Worm (Caenorhabditis elegans) whole organism, L3 larva: ENCODE measurements around the gene znf-622.

Experiments
- R02D3.7 ChIP-seq: fragments of 150-350 bp; optimal IDR thresholded peaks from 2 replicates; lab custom pipeline; 2014; ENCODE audit warnings: missing biosample characterization, missing genetic modification characterization
- ZK546.5 ChIP-seq: sonication (generic microtip); optimal IDR thresholded peaks from 2 replicates; lab custom pipeline; 2017; ENCODE audit warnings: missing biosample characterization, missing genetic modification characterization
- ceh-16 ChIP-seq: sonication (generic microtip); optimal IDR thresholded peaks from 2 replicates; lab custom pipeline; 2017; ENCODE audit warnings: missing biosample characterization, missing genetic modification characterization
- ceh-28 ChIP-seq: fragments of 150-350 bp; optimal IDR thresholded peaks from 2 replicates; lab custom pipeline; 2014; ENCODE audit warnings: missing biosample characterization, missing genetic modification reagents, missing genetic modification characterization
- ceh-9 ChIP-seq: sonication (generic microtip); optimal IDR thresholded peaks from 2 replicates; lab custom pipeline; 2018; ENCODE audit warnings: missing biosample characterization, missing genetic modification characterization
- daf-12 ChIP-seq: fragments of 150-350 bp; optimal IDR thresholded peaks from 2 replicates; lab custom pipeline; 2014; ENCODE audit warnings: missing biosample characterization, missing genetic modification reagents, missing genetic modification characterization
- egl-5 ChIP-seq: fragments of 150-350 bp; optimal IDR thresholded peaks from 2 replicates; lab custom pipeline; 2017; ENCODE audit warnings: missing biosample characterization, missing genetic modification reagents, missing genetic modification characterization, inconsistent platforms
- elt-1 ChIP-seq: fragments of 150-350 bp; optimal IDR thresholded peaks from 2 replicates; lab custom pipeline; 2014; ENCODE audit warnings: missing biosample characterization, missing genetic modification characterization
- elt-3 ChIP-seq, 3 experiments: fragments of 150-350 bp in 1 of 3; sonication (generic microtip) in 2 of 3; optimal IDR thresholded peaks; 2 replicates in 2 of 3; 4 replicates in 1 of 3; lab custom pipeline; 2014 to 2017; ENCODE audit warnings: missing biosample characterization in 3 of 3, missing genetic modification characterization in 3 of 3
- eor-1 ChIP-seq, 2 experiments: fragments of 150-350 bp; optimal IDR thresholded peaks; 2 replicates each; lab custom pipeline; 2014 to 2018; ENCODE audit warnings: missing biosample characterization in 2 of 2, missing genetic modification characterization in 2 of 2
- fkh-10 ChIP-seq: sonication (generic microtip); optimal IDR thresholded peaks from 2 replicates; lab custom pipeline; 2017; ENCODE audit warnings: missing biosample characterization, missing genetic modification reagents, missing genetic modification characterization
- fkh-2 ChIP-seq: fragments of 150-350 bp; optimal IDR thresholded peaks from 2 replicates; lab custom pipeline; 2014; ENCODE audit warnings: missing biosample characterization, missing genetic modification reagents, missing genetic modification characterization
- fos-1 ChIP-seq: fragments of 150-350 bp; optimal IDR thresholded peaks from 2 replicates; lab custom pipeline; 2014; ENCODE audit warnings: missing biosample characterization, missing genetic modification characterization
- hmg-11 ChIP-seq: sonication (generic microtip); optimal IDR thresholded peaks from 2 replicates; lab custom pipeline; 2016; ENCODE audit warnings: missing genetic modification characterization, missing compliant biosample characterization
- jun-1 ChIP-seq: fragments of 150-350 bp; optimal IDR thresholded peaks from 2 replicates; lab custom pipeline; 2014; ENCODE audit warnings: missing biosample characterization, missing genetic modification reagents, missing genetic modification characterization
- lin-15B ChIP-seq: fragments of 150-350 bp; optimal IDR thresholded peaks from 2 replicates; lab custom pipeline; 2014; ENCODE audit warnings: missing biosample characterization, missing genetic modification characterization
- lin-39 ChIP-seq: fragments of 150-350 bp; optimal IDR thresholded peaks from 2 replicates; lab custom pipeline; 2018; ENCODE audit warnings: missing biosample characterization, missing genetic modification reagents, missing genetic modification characterization
- lsy-12 ChIP-seq: sonication (generic microtip); optimal IDR thresholded peaks from 2 replicates; lab custom pipeline; 2016; ENCODE audit warnings: mild to moderate bottlenecking, missing genetic modification characterization, missing compliant biosample characterization
- mdl-1 ChIP-seq: fragments of 150-350 bp; optimal IDR thresholded peaks from 2 replicates; lab custom pipeline; 2014; ENCODE audit warnings: missing biosample characterization, missing genetic modification characterization
- mml-1 ChIP-seq: fragments of 150-350 bp; sonication (generic microtip); optimal IDR thresholded peaks from 3 replicates; lab custom pipeline; 2014; ENCODE audit warnings: missing biosample characterization, missing genetic modification characterization
- nfya-1 ChIP-seq: sonication (generic microtip); optimal IDR thresholded peaks from 2 replicates; lab custom pipeline; 2017; ENCODE audit warnings: missing genetic modification characterization, mild to moderate bottlenecking, missing compliant biosample characterization, antibody characterized with exemption, moderate library complexity; ENCODE audit not compliant: insufficient read depth
- nhr-11 ChIP-seq: fragments of 150-350 bp; optimal IDR thresholded peaks from 2 replicates; lab custom pipeline; 2014; ENCODE audit warnings: missing biosample characterization, missing genetic modification characterization
- nhr-12 ChIP-seq: fragments of 150-350 bp; optimal IDR thresholded peaks from 2 replicates; lab custom pipeline; 2014; ENCODE audit warnings: missing biosample characterization, missing genetic modification characterization
- nhr-23 ChIP-seq: fragments of 150-350 bp; optimal IDR thresholded peaks from 2 replicates; lab custom pipeline; 2014; ENCODE audit warnings: missing biosample characterization, missing genetic modification reagents, missing genetic modification characterization
- nhr-237 ChIP-seq: fragments of 150-350 bp; optimal IDR thresholded peaks from 2 replicates; lab custom pipeline; 2014; ENCODE audit warnings: missing biosample characterization, missing genetic modification characterization
- nhr-28 ChIP-seq: fragments of 150-350 bp; optimal IDR thresholded peaks from 2 replicates; lab custom pipeline; 2014; ENCODE audit warnings: missing biosample characterization, missing genetic modification characterization
- nhr-67 ChIP-seq: fragments of 150-350 bp; optimal IDR thresholded peaks from 2 replicates; lab custom pipeline; 2014; ENCODE audit warnings: missing biosample characterization, missing genetic modification characterization
- nhr-76 ChIP-seq: fragments of 150-350 bp; sonication (generic microtip); optimal IDR thresholded peaks from 5 replicates; lab custom pipeline; 2014; ENCODE audit warnings: missing biosample characterization, missing genetic modification characterization
- nhr-77 ChIP-seq: fragments of 150-350 bp; optimal IDR thresholded peaks from 2 replicates; lab custom pipeline; 2014; ENCODE audit warnings: missing biosample characterization, missing genetic modification characterization
- pha-4 ChIP-seq: fragments of 150-350 bp; optimal IDR thresholded peaks from 2 replicates; lab custom pipeline; 2014; ENCODE audit warnings: missing biosample characterization, missing genetic modification reagents, missing genetic modification characterization
- pqm-1 ChIP-seq: fragments of 150-350 bp; optimal IDR thresholded peaks from 2 replicates; lab custom pipeline; 2017; ENCODE audit warnings: missing biosample characterization, missing genetic modification characterization, inconsistent platforms
- sea-2 ChIP-seq: fragments of 150-350 bp; sonication (generic microtip); optimal IDR thresholded peaks from 4 replicates; lab custom pipeline; 2014; ENCODE audit warnings: missing biosample characterization, missing genetic modification reagents, missing genetic modification characterization
- skn-1 ChIP-seq: fragments of 150-350 bp; optimal IDR thresholded peaks from 2 replicates; lab custom pipeline; 2014; ENCODE audit warnings: missing biosample characterization, missing genetic modification characterization
- snpc-4 ChIP-seq: fragments of 150-350 bp; optimal IDR thresholded peaks from 2 replicates; lab custom pipeline; 2014; ENCODE audit warnings: missing biosample characterization, missing genetic modification characterization
- tbx-2 ChIP-seq: sonication (generic microtip); optimal IDR thresholded peaks from 2 replicates; lab custom pipeline; 2016; ENCODE audit warnings: mild to moderate bottlenecking, missing genetic modification characterization, missing compliant biosample characterization
- unc-39 ChIP-seq: sonication (generic microtip); optimal IDR thresholded peaks from 4 replicates; lab custom pipeline; 2017; ENCODE audit warnings: missing biosample characterization, missing genetic modification characterization
- unc-62 ChIP-seq: fragments of 150-350 bp; sonication (generic microtip); optimal IDR thresholded peaks from 4 replicates; lab custom pipeline; 2014; ENCODE audit warnings: missing biosample characterization, missing genetic modification reagents, missing genetic modification characterization
- ztf-11 ChIP-seq: fragments of 150-350 bp; optimal IDR thresholded peaks from 2 replicates; lab custom pipeline; 2014; ENCODE audit warnings: missing biosample characterization, missing genetic modification characterization
- ztf-4 ChIP-seq: fragments of 150-350 bp; optimal IDR thresholded peaks from 2 replicates; lab custom pipeline; 2014; ENCODE audit warnings: missing biosample characterization, missing genetic modification characterization

The znf-622 gene

ce11 chrIII:6364395-6364794 is 17.0 kb upstream of the znf-622 start (continued):
- TF ChIP-seq eor-1 (tag; optimal IDR thresholded peaks at IDR 0.05; lab: Kevin White, UChicago) (no peak), nfya-1 (tag; lab: Kevin White, UChicago) (peak; percentile 19), skn-1 (tag; lab: Kevin White, UChicago) (no peak), ceh-28 (tag; lab: Kevin White, UChicago) (no peak), unc-39 (tag; lab: Kevin White, UChicago) (no peak), unc-62 (GFP tag; lab: Kevin White, UChicago) (peak; percentile 76), ztf-4 (tag; lab: Kevin White, UChicago) (no peak), lin-39 (tag; lab: Kevin White, UChicago) (peak; percentile 88), fos-1 (tag; lab: Kevin White, UChicago) (no peak), mml-1 (no peak), ZK546.5 (tag; lab: Kevin White, UChicago) (no peak), tbx-2 (tag; lab: Kevin White, UChicago) (no peak), ceh-9 (tag; lab: Kevin White, UChicago) (no peak), pqm-1 (no peak)

- TF ChIP-seq nhr-237 (tag; lab: Kevin White, UChicago) (no peak), nhr-12 (tag; lab: Kevin White, UChicago) (no peak), ceh-16 (tag; lab: Kevin White, UChicago) (no peak), nhr-11 (tag; lab: Kevin White, UChicago) (no peak), lsy-12 (tag; lab: Kevin White, UChicago) (no peak), ceh-9 (tag; lab: Kevin White, UChicago) (no peak), ceh-28 (tag; lab: Kevin White, UChicago) (no peak), nhr-76 (tag; lab: Kevin White, UChicago) (no peak), ztf-11 (tag; lab: Kevin White, UChicago) (no peak), pha-4 (tag; lab: Kevin White, UChicago) (peak; percentile 30), nhr-28 (tag; lab: Kevin White, UChicago) (no peak), daf-12 (no peak), fkh-2 (no peak), nfya-1 (tag; lab: Kevin White, UChicago) (peak; percentile 4), elt-3 (tag; optimal IDR thresholded peaks at IDR 0.05; lab: Kevin White, UChicago) (no peak), snpc-4 (peak; percentile 14), egl-5 (no peak), pqm-1 (no peak), fkh-10 (GFP tag; lab: Kevin White, UChicago) (no peak), jun-1 (tag; lab: Kevin White, UChicago) (no peak), nhr-77 (tag; lab: Kevin White, UChicago) (no peak), lin-39 (tag; lab: Kevin White, UChicago) (peak; percentile 10)
Observed at ce11 chrIII:6367712-6368111, 13.7 kb upstream of the znf-622 start, which contains the start of the genes C56G2.15 and thoc-2. Gene C56G2.15, minus strand, starts transcription at chrIII:6367899. Gene thoc-2, plus strand, starts transcription at chrIII:6368042.

ce11 chrIII:6368524-6368923 is 12.9 kb upstream of the znf-622 start:
- TF ChIP-seq lin-15B (tag; lab: Kevin White, UChicago) (no peak), R02D3.7 (tag; lab: Kevin White, UChicago) (no peak), fkh-2 (no peak), mml-1 (no peak), sea-2 (GFP tag; lab: Kevin White, UChicago) (no peak), skn-1 (tag; lab: Kevin White, UChicago) (no peak), snpc-4 (no peak), nhr-67 (tag; lab: Kevin White, UChicago) (no peak), hmg-11 (no peak), elt-1 (no peak), ztf-11 (tag; lab: Kevin White, UChicago) (no peak), mdl-1 (tag; lab: Kevin White, UChicago) (no peak), ceh-9 (tag; lab: Kevin White, UChicago) (no peak), ceh-16 (tag; lab: Kevin White, UChicago) (no peak), nhr-23 (tag; lab: Kevin White, UChicago) (no peak), elt-3 (tag; optimal IDR thresholded peaks at IDR 0.05; lab: Kevin White, UChicago) (no peak)
